Worm (Caenorhabditis elegans) whole organism, L3 larva: ENCODE data around the gene twk-17.

ENCODE experiments used
- ZK546.5 ChIP-seq: sonication (generic microtip); optimal IDR thresholded peaks from 2 replicates; lab custom pipeline; 2017; ENCODE audit warnings: missing biosample characterization, missing genetic modification characterization
- ama-1 ChIP-seq: fragments of 150-350 bp; optimal IDR thresholded peaks from 2 replicates; lab custom pipeline; 2018
- ceh-16 ChIP-seq: sonication (generic microtip); optimal IDR thresholded peaks from 2 replicates; lab custom pipeline; 2017; ENCODE audit warnings: missing biosample characterization, missing genetic modification characterization
- ceh-28 ChIP-seq: fragments of 150-350 bp; optimal IDR thresholded peaks from 2 replicates; lab custom pipeline; 2014; ENCODE audit warnings: missing biosample characterization, missing genetic modification reagents, missing genetic modification characterization
- ceh-9 ChIP-seq: sonication (generic microtip); optimal IDR thresholded peaks from 2 replicates; lab custom pipeline; 2018; ENCODE audit warnings: missing biosample characterization, missing genetic modification characterization
- daf-12 ChIP-seq: fragments of 150-350 bp; optimal IDR thresholded peaks from 2 replicates; lab custom pipeline; 2014; ENCODE audit warnings: missing biosample characterization, missing genetic modification reagents, missing genetic modification characterization
- egl-27 ChIP-seq: sonication (generic microtip); optimal IDR thresholded peaks from 4 replicates; lab custom pipeline; 2017; ENCODE audit warnings: missing biosample characterization, missing genetic modification reagents, missing genetic modification characterization
- elt-1 ChIP-seq: fragments of 150-350 bp; optimal IDR thresholded peaks from 2 replicates; lab custom pipeline; 2014; ENCODE audit warnings: missing biosample characterization, missing genetic modification characterization
- elt-2 ChIP-seq: sonication (generic microtip); optimal IDR thresholded peaks from 2 replicates; lab custom pipeline; 2016; ENCODE audit warnings: missing genetic modification reagents, mild to moderate bottlenecking, missing genetic modification characterization, missing compliant biosample characterization
- fkh-2 ChIP-seq: fragments of 150-350 bp; optimal IDR thresholded peaks from 2 replicates; lab custom pipeline; 2014; ENCODE audit warnings: missing biosample characterization, missing genetic modification reagents, missing genetic modification characterization
- jun-1 ChIP-seq: fragments of 150-350 bp; optimal IDR thresholded peaks from 2 replicates; lab custom pipeline; 2014; ENCODE audit warnings: missing biosample characterization, missing genetic modification reagents, missing genetic modification characterization
- mdl-1 ChIP-seq: fragments of 150-350 bp; optimal IDR thresholded peaks from 2 replicates; lab custom pipeline; 2014; ENCODE audit warnings: missing biosample characterization, missing genetic modification characterization
- mml-1 ChIP-seq: fragments of 150-350 bp; sonication (generic microtip); optimal IDR thresholded peaks from 3 replicates; lab custom pipeline; 2014; ENCODE audit warnings: missing biosample characterization, missing genetic modification characterization
- nfya-1 ChIP-seq: sonication (generic microtip); optimal IDR thresholded peaks from 2 replicates; lab custom pipeline; 2017; ENCODE audit warnings: missing genetic modification characterization, mild to moderate bottlenecking, missing compliant biosample characterization, antibody characterized with exemption, moderate library complexity; ENCODE audit not compliant: insufficient read depth
- nhr-11 ChIP-seq: fragments of 150-350 bp; optimal IDR thresholded peaks from 2 replicates; lab custom pipeline; 2014; ENCODE audit warnings: missing biosample characterization, missing genetic modification characterization
- nhr-12 ChIP-seq: fragments of 150-350 bp; optimal IDR thresholded peaks from 2 replicates; lab custom pipeline; 2014; ENCODE audit warnings: missing biosample characterization, missing genetic modification characterization
- nhr-23 ChIP-seq: fragments of 150-350 bp; optimal IDR thresholded peaks from 2 replicates; lab custom pipeline; 2014; ENCODE audit warnings: missing biosample characterization, missing genetic modification reagents, missing genetic modification characterization
- nhr-237 ChIP-seq: fragments of 150-350 bp; optimal IDR thresholded peaks from 2 replicates; lab custom pipeline; 2014; ENCODE audit warnings: missing biosample characterization, missing genetic modification characterization
- nhr-25 ChIP-seq: sonication (generic microtip); optimal IDR thresholded peaks from 2 replicates; lab custom pipeline; 2017; ENCODE audit warnings: missing biosample characterization, missing genetic modification characterization
- nhr-43 ChIP-seq: sonication (generic microtip); optimal IDR thresholded peaks from 2 replicates; lab custom pipeline; 2016; ENCODE audit warnings: mild to moderate bottlenecking, missing genetic modification characterization, missing compliant biosample characterization; ENCODE audit not compliant: poor library complexity, severe bottlenecking
- nhr-77 ChIP-seq: fragments of 150-350 bp; optimal IDR thresholded peaks from 2 replicates; lab custom pipeline; 2014; ENCODE audit warnings: missing biosample characterization, missing genetic modification characterization
- pha-4 ChIP-seq: fragments of 150-350 bp; optimal IDR thresholded peaks from 2 replicates; lab custom pipeline; 2014; ENCODE audit warnings: missing biosample characterization, missing genetic modification reagents, missing genetic modification characterization
- pqm-1 ChIP-seq: fragments of 150-350 bp; optimal IDR thresholded peaks from 2 replicates; lab custom pipeline; 2017; ENCODE audit warnings: missing biosample characterization, missing genetic modification characterization, inconsistent platforms
- sea-2 ChIP-seq: fragments of 150-350 bp; sonication (generic microtip); optimal IDR thresholded peaks from 4 replicates; lab custom pipeline; 2014; ENCODE audit warnings: missing biosample characterization, missing genetic modification reagents, missing genetic modification characterization
- unc-39 ChIP-seq: sonication (generic microtip); optimal IDR thresholded peaks from 4 replicates; lab custom pipeline; 2017; ENCODE audit warnings: missing biosample characterization, missing genetic modification characterization
- zag-1 ChIP-seq: fragments of 150-350 bp; optimal IDR thresholded peaks from 2 replicates; lab custom pipeline; 2014; ENCODE audit warnings: missing biosample characterization, missing genetic modification characterization
- ztf-4 ChIP-seq: fragments of 150-350 bp; optimal IDR thresholded peaks from 2 replicates; lab custom pipeline; 2014; ENCODE audit warnings: missing biosample characterization, missing genetic modification characterization

Gene twk-17

DNA sequence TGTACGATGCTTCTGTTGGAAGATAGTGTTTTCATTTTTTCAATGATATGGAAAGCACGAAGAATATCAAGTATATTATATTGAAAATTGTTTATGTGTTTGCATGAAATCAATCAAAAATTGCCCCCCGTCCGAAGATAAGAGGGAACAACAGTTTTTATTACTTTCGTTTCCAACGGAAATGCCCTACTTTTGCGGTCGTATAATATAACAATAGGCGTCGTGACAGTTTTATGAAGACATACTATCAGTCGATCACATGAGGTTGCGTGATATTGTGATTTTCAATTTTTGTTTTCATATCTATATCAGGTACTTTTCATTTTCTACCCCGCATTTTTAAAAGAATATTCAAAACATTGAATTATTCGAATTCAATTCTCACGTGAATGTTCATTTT, 11.9 kb downstream of the twk-17 start:
- TF ChIP-seq jun-1 (tag; lab: Kevin White, UChicago) (no peak), ceh-28 (tag; lab: Kevin White, UChicago) (no peak), elt-2 (tag; lab: Kevin White, UChicago) (peak; percentile 72), nhr-23 (tag; lab: Kevin White, UChicago) (peak; percentile 77), pqm-1 (tag; lab: Kevin White, UChicago) (peak; percentile 55), nhr-43 (tag; lab: Kevin White, UChicago) (peak; percentile 37)

DNA sequence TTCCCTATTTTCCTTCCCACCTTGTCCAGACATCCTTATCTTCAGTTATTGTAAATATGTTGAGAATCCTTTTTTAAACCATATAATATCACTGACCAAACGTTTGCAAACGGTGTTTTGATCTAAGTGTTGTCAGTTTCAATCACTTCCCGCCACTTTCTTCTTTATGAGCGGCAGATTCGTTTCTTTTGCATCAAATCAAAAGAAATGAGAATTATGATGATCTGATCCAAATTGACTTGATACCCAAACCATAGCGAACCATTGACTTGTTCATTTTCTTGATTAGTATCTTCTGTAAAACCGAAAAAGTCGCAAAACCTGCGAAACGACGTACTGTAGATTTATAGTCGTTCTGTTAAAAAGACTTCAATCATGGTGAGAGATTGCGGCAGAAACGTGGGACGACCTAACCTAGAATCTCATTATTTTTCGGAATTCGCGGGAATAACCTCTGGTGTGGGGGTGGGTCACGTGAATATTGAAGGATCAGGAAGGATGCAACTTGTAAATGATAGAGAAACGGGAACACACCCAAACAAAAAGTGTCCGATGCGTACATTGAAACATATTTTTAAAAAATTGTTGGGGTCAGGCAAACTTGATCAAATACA, 13.8 kb downstream of the twk-17 start:
- TF ChIP-seq nhr-23 (tag; lab: Kevin White, UChicago): peak; percentile 43
- no peak for TF ChIP-seq nfya-1 (tag; lab: Kevin White, UChicago)
- TF ChIP-seq nhr-43 (tag; lab: Kevin White, UChicago): peak; percentile 2

DNA sequence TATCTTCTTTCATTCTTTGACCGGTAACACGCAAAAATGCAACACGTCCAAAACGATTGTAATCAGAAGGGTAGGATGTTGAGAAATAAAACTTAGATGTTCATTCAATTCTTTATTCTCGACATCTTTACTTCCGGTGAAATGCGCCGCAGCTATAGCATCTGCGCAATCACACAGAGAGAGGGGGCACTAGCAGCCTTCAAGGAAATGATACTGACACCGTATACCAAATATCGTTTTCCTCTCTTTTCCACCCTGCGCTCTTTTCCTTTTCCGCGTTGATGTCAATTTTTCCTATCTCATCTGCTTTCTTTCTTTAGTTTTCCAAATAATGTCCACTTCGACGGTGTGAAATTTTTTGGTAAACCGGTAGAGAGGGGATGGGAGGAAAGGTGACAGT, 17.1 kb downstream of the twk-17 start:
- peak; percentile 23 for TF ChIP-seq ceh-28 (tag; lab: Kevin White, UChicago)
- TF ChIP-seq elt-1 (tag; lab: Kevin White, UChicago): no peak
- peak; percentile 55 for TF ChIP-seq nhr-23 (tag; lab: Kevin White, UChicago)

- TF ChIP-seq sea-2 (GFP tag; lab: Kevin White, UChicago) (no peak), nhr-43 (tag; lab: Kevin White, UChicago) (peak; percentile 7)
- TF ChIP-seq, all 47 proteins: peak for 1
Observed at ce11 chrX:7587741-7588235, 20.1 kb downstream of the twk-17 start.

- TF ChIP-seq ceh-9 (tag; lab: Kevin White, UChicago) (no peak), nhr-23 (tag; lab: Kevin White, UChicago) (peak; percentile 42), ama-1 (lab: Kevin White, UChicago) (peak; percentile 53), ceh-28 (tag; lab: Kevin White, UChicago) (peak; percentile 32), nhr-11 (no peak), nhr-25 (tag; lab: Kevin White, UChicago) (peak; percentile 47)
Observed at ce11 chrX:7586588-7586987, 21.3 kb downstream of the twk-17 start.

ce11 chrX:7585610-7586259, 22.1 kb downstream of the twk-17 start, which contains the start of gene adt-2:
Gene adt-2, plus strand, starts transcription at chrX:7586209.
- TF ChIP-seq nhr-43 (tag; lab: Kevin White, UChicago) (peak; percentile 9), nhr-23 (tag; lab: Kevin White, UChicago) (peak; percentile 78), unc-39 (tag; lab: Kevin White, UChicago) (no peak), ceh-28 (tag; lab: Kevin White, UChicago) (peak; percentile 1), nfya-1 (tag; lab: Kevin White, UChicago) (peak; percentile 3), nhr-25 (tag; lab: Kevin White, UChicago) (peak; percentile 83)

DNA sequence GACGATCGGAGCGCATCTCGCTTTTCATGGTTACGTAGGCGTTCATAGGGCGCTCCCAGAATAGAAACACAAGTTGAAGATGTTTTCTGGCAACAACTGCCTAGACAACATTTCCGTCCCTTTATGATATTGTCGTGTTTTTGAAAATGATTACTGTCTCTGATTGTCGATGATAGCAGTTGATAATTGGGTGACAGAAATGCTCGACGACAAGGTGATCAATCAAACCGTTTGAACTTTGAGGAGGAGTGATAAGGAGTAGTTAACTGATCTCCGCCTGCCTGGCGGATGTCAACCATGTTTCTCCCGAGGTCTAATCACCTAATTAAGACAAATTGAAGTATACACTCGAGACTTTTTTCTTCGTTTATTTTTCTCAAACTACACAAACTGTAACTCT, 24.0 kb downstream of the twk-17 start:
- TF ChIP-seq zag-1 (tag; lab: Kevin White, UChicago) (no peak), fkh-2 (tag; lab: Kevin White, UChicago) (no peak), nfya-1 (tag; lab: Kevin White, UChicago) (no peak), mdl-1 (tag; lab: Kevin White, UChicago) (no peak), ceh-28 (tag; lab: Kevin White, UChicago) (no peak), nhr-12 (no peak), daf-12 (no peak), unc-39 (tag; lab: Kevin White, UChicago) (no peak), nhr-77 (tag; lab: Kevin White, UChicago) (no peak), pha-4 (tag; lab: Kevin White, UChicago) (no peak), ztf-4 (tag; lab: Kevin White, UChicago) (no peak), ceh-16 (tag; lab: Kevin White, UChicago) (no peak), elt-2 (tag; lab: Kevin White, UChicago) (no peak), nhr-237 (tag; lab: Kevin White, UChicago) (no peak), pqm-1 (tag; lab: Kevin White, UChicago) (no peak), ZK546.5 (tag; lab: Kevin White, UChicago) (no peak), nhr-43 (tag; lab: Kevin White, UChicago) (no peak), nhr-25 (tag; lab: Kevin White, UChicago) (no peak), egl-27 (tag; lab: Kevin White, UChicago) (no peak), mml-1 (no peak)
